Fruit fly (Drosophila melanogaster): ENCODE data around the gene sima.

sima gene

dm6 chr3R:30070198-30070597 is 12.1 kb downstream of the sima start:
- TF ChIP-seq acj6 (GFP tag; optimal IDR thresholded peaks at IDR 0.05) (no peak), CG11294 (GFP tag; IDR thresholded peaks at IDR 0.05) (no peak), CG3919 (GFP tag; optimal IDR thresholded peaks at IDR 0.05) (no peak), CG15336 (GFP tag; IDR thresholded peaks at IDR 0.05) (no peak), dsx (GFP tag; optimal IDR thresholded peaks at IDR 0.05; ENCODE audit: poor library complexity, severe bottlenecking) (no peak), Smox (GFP tag; optimal IDR thresholded peaks at IDR 0.05) (no peak), Eip93F (GFP tag; optimal IDR thresholded peaks at IDR 0.05) (no peak), dac (GFP tag; optimal IDR thresholded peaks at IDR 0.05) (no peak), CG16779 (tag; optimal IDR thresholded peaks at IDR 0.05) (no peak), Gug (GFP tag; IDR thresholded peaks at IDR 0.05) (no peak), Lpt (GFP tag; optimal IDR thresholded peaks at IDR 0.05) (no peak), fd85E (GFP tag; optimal IDR thresholded peaks at IDR 0.05) (no peak), Ets21C (GFP tag; optimal IDR thresholded peaks at IDR 0.05) (no peak), CG34406 (GFP tag; optimal IDR thresholded peaks at IDR 0.05) (no peak), fd59A (GFP tag; optimal IDR thresholded peaks at IDR 0.05) (no peak), Sox15 (GFP tag; optimal IDR thresholded peaks at IDR 0.05) (no peak), CG11902 (GFP tag; optimal IDR thresholded peaks at IDR 0.05) (no peak), svp (GFP tag) (no peak)

- TF ChIP-seq CG9139 (GFP tag; optimal IDR thresholded peaks at IDR 0.05), result no peak
- TF ChIP-seq esn (GFP tag; optimal IDR thresholded peaks at IDR 0.05), result peak; percentile 44
- peak; percentile 14 for TF ChIP-seq Sox15 (GFP tag; optimal IDR thresholded peaks at IDR 0.05)
- TF ChIP-seq acj6 (GFP tag; optimal IDR thresholded peaks at IDR 0.05), result peak; percentile 37
- TF ChIP-seq CG6163 (GFP tag; IDR thresholded peaks at IDR 0.05), result peak; percentile 82
- peak; percentile 48 for TF ChIP-seq Hr39 (GFP tag; optimal IDR thresholded peaks at IDR 0.05)
- TF ChIP-seq lz (GFP tag; optimal IDR thresholded peaks at IDR 0.05), result peak; percentile 17
- TF ChIP-seq Sox14 (GFP tag; optimal IDR thresholded peaks at IDR 0.05), result peak; percentile 7
- TF ChIP-seq Lpt (GFP tag; optimal IDR thresholded peaks at IDR 0.05), result no peak
- no peak for TF ChIP-seq pdm3 (GFP tag; optimal IDR thresholded peaks at IDR 0.05)
- no peak for TF ChIP-seq fd85E (GFP tag; optimal IDR thresholded peaks at IDR 0.05)
- TF ChIP-seq achi (GFP tag; optimal IDR thresholded peaks at IDR 0.05), result peak; percentile 39
- TF ChIP-seq dsx (GFP tag; optimal IDR thresholded peaks at IDR 0.05; ENCODE audit: poor library complexity, severe bottlenecking), result no peak
- peak; percentile 34 for TF ChIP-seq Eip75B (GFP tag; optimal IDR thresholded peaks at IDR 0.05)
- no peak for TF ChIP-seq CG3032 (tag; optimal IDR thresholded peaks at IDR 0.05)
- peak; percentile 23 for TF ChIP-seq Met (GFP tag; optimal IDR thresholded peaks at IDR 0.05)
- peak; percentile 35 for TF ChIP-seq CG6276 (GFP tag; optimal IDR thresholded peaks at IDR 0.05)
- TF ChIP-seq CG1621 (tag; optimal IDR thresholded peaks at IDR 0.05), result no peak
- TF ChIP-seq CG16779 (tag; optimal IDR thresholded peaks at IDR 0.05), result no peak
- peak; percentile 7 for TF ChIP-seq CG8632 (GFP tag; optimal IDR thresholded peaks at IDR 0.05)
- no peak for TF ChIP-seq CG10631 (GFP tag; optimal IDR thresholded peaks at IDR 0.05)
- TF ChIP-seq Ets96B (tag; optimal IDR thresholded peaks at IDR 0.05), result no peak
- TF ChIP-seq CG10669 (GFP tag; optimal IDR thresholded peaks at IDR 0.05), result no peak
- TF ChIP-seq OdsH (GFP tag; optimal IDR thresholded peaks at IDR 0.05), result peak; percentile 34
- TF ChIP-seq CG11294 (GFP tag; IDR thresholded peaks at IDR 0.05), result 0 out of 2 replicates have a peak, but pooled peaks have one; percentile 18
- TF ChIP-seq Smox (GFP tag; optimal IDR thresholded peaks at IDR 0.05), result no peak
- peak; percentile 37 for TF ChIP-seq Hr4 (GFP tag; optimal IDR thresholded peaks at IDR 0.05)
- TF ChIP-seq CG8319 (GFP tag; optimal IDR thresholded peaks at IDR 0.05), result no peak
- no peak for TF ChIP-seq fkh (GFP tag; optimal IDR thresholded peaks at IDR 0.05)
- no peak for TF ChIP-seq CG4318 (GFP tag; optimal IDR thresholded peaks at IDR 0.05)
- peak; percentile 64 for TF ChIP-seq topi (GFP tag; optimal IDR thresholded peaks at IDR 0.05)
- TF ChIP-seq CG6854 (GFP tag; optimal IDR thresholded peaks at IDR 0.05), result no peak
- no peak for TF ChIP-seq Eip93F (GFP tag; optimal IDR thresholded peaks at IDR 0.05)
- peak; percentile 32 for TF ChIP-seq CG32006 (GFP tag; optimal IDR thresholded peaks at IDR 0.05)
- peak; percentile 23 for TF ChIP-seq CG7368 (GFP tag; optimal IDR thresholded peaks at IDR 0.05)
- TF ChIP-seq CG11762 (GFP tag; optimal IDR thresholded peaks at IDR 0.05; ENCODE audit: insufficient read depth), result no peak
- TF ChIP-seq CG8119 (GFP tag; IDR thresholded peaks at IDR 0.05), result peak; percentile 42; the same call in 2 of the 3 replicates
- peak; percentile 87 for TF ChIP-seq svp (GFP tag)
- peak; percentile 10 for TF ChIP-seq net (GFP tag; optimal IDR thresholded peaks at IDR 0.05)
- TF ChIP-seq CG6808 (GFP tag; optimal IDR thresholded peaks at IDR 0.05), result no peak
- TF ChIP-seq dac (GFP tag; optimal IDR thresholded peaks at IDR 0.05), result no peak
- no peak for TF ChIP-seq Blimp-1 (GFP tag; optimal IDR thresholded peaks at IDR 0.05)
- 0 out of 2 replicates have a peak, but pooled peaks have one; percentile 38 for TF ChIP-seq CG15336 (GFP tag; IDR thresholded peaks at IDR 0.05)
- peak; percentile 11 for TF ChIP-seq CG11902 (GFP tag; optimal IDR thresholded peaks at IDR 0.05)
Observed at dm6 chr3R:30071827-30072226, 13.7 kb downstream of the sima start.
